Worm (Caenorhabditis elegans): ENCODE data around the gene F09E5.16.

DNA sequence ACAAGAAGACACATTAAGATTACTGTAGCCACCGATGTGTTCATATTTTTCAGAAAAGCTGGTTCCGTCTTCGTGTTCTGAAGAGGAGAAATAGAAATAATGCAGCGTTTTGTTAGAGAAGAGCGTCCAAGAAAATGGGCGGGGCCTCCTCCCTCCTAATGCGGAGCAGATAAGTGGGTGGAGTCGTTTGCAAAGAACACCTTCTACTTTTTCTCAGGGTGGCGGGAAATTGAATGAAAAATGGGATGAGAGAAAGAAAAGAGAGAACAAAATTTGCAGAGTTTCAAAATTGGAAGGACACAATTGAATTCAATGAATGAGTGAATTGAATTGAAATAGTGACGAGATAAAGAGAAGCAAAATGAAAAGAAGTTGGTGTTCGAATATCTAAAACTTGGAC is at the start of gene F09E5.16:
- no peak for TF ChIP-seq ztf-23 (GFP tag; IDR thresholded peaks at IDR 0.05)
- TF ChIP-seq ref-1 (GFP tag; conservative IDR thresholded peaks at IDR 0.05) = no peak
- no peak for TF ChIP-seq tab-1 (GFP tag; IDR thresholded peaks at IDR 0.05)
- TF ChIP-seq flt-1 (GFP tag; IDR thresholded peaks at IDR 0.05) = no peak
- TF ChIP-seq med-1 (GFP tag; optimal IDR thresholded peaks at IDR 0.05; ENCODE audit: insufficient read depth) = no peak
